Worm (Caenorhabditis elegans): ENCODE results near the gene R13A5.11.

DNA sequence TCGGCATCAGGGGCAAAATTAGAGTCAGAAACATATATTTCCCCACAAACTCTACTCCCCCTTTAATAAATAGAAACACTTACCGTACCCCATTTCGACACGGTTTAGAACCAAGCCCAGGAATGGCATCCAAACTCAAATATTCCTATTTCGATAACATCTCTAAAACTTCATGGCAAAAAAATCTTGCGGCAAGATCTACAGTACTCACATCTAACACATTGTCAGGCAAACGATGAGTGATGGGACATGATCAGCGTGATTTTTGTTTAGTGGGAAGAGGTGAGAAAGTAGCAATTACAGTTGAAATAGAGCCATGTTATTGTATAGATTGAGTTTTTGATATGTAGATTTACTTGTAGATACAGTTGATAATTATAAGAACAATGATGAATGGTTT is 42.2 kb downstream of the R13A5.11 start:
- TF ChIP-seq ceh-34 (tag; optimal IDR thresholded peaks at IDR 0.05) (no peak), fkh-10 (GFP tag; optimal IDR thresholded peaks at IDR 0.05) (no peak), ahr-1 (tag; optimal IDR thresholded peaks at IDR 0.05) (no peak), eyg-1 (tag; optimal IDR thresholded peaks at IDR 0.05) (no peak), ceh-2 (tag; optimal IDR thresholded peaks at IDR 0.05) (no peak), K09A11.1 (tag; optimal IDR thresholded peaks at IDR 0.05; ENCODE audit: insufficient read depth) (no peak), nhr-11 (tag; optimal IDR thresholded peaks at IDR 0.05) (no peak), hlh-13 (GFP tag; optimal IDR thresholded peaks at IDR 0.05) (no peak), unc-42 (tag; optimal IDR thresholded peaks at IDR 0.05) (no peak), ama-1 (optimal IDR thresholded peaks at IDR 0.05) (no peak), C08G9.2 (tag; optimal IDR thresholded peaks at IDR 0.05) (no peak), pqm-1 (tag; optimal IDR thresholded peaks at IDR 0.05) (no peak)
